Fruit fly (Drosophila melanogaster): ENCODE data around the gene Gs1.
A peak's percentile ranks its signal among the peaks of the same experiment; 100 is the strongest.

The Gs1 gene

DNA sequence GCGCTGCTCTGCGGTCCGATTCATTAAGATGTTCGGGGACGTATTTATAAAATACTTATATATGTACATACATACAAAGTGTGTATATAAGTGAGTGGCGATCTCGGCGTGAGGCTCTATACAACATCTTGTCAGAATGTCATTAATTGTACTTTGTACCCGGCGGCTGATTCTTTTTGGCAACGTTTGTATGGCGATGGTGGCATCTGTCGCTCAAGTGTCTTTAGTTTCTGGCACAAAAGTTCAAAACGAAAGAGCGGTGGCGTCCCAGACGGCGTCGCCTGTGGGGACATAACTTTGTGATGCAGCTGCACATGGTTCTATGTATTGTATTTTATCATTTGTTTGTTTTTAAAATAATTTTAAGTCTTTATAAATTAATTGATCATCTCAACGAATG, 38.9 kb upstream of the Gs1 start (continued):
- TF ChIP-seq PHDP (tag; optimal IDR thresholded peaks at IDR 0.05) (no peak), CG9932 (GFP tag; IDR thresholded peaks at IDR 0.05) (no peak), Med (GFP tag) (peak; percentile 47), gce (GFP tag; IDR thresholded peaks at IDR 0.05) (no peak), Xbp1 (GFP tag; optimal IDR thresholded peaks at IDR 0.05) (no peak), nau (GFP tag; optimal IDR thresholded peaks at IDR 0.05) (peak; percentile 15), pan (optimal IDR thresholded peaks at IDR 0.05) (no peak), pan (GFP tag; optimal IDR thresholded peaks at IDR 0.05 in 1 of 2, IDR thresholded peaks at IDR 0.05 in 1 of 2) (no peak), twi (tag; optimal IDR thresholded peaks at IDR 0.05) (no peak), CoRest (tag; optimal IDR thresholded peaks at IDR 0.05) (no peak), BEAF-32 (GFP tag; optimal IDR thresholded peaks at IDR 0.05) (no peak), Bgb (GFP tag; IDR thresholded peaks at IDR 0.05; ENCODE audit: partially characterized antibody) (no peak), CG4404 (GFP tag; IDR thresholded peaks at IDR 0.05) (no peak), CG6813 (GFP tag; optimal IDR thresholded peaks at IDR 0.05) (no peak), crc (GFP tag; optimal IDR thresholded peaks at IDR 0.05) (no peak), lov (optimal IDR thresholded peaks at IDR 0.05) (no peak), lov (GFP tag; IDR thresholded peaks at IDR 0.05) (no peak), sc (optimal IDR thresholded peaks at IDR 0.05) (no peak), sc (GFP tag; optimal IDR thresholded peaks at IDR 0.05) (no peak), tin (GFP tag; optimal IDR thresholded peaks at IDR 0.05) (no peak), CG10543 (GFP tag; optimal IDR thresholded peaks at IDR 0.05) (peak; percentile 22), CG9817 (tag; optimal IDR thresholded peaks at IDR 0.05) (no peak), CG2199 (GFP tag; IDR thresholded peaks at IDR 0.05) (0 out of 3 replicates have a peak, but pooled peaks have one; percentile 1), shn (GFP tag; optimal IDR thresholded peaks at IDR 0.05) (no peak), CG10274 (GFP tag; optimal IDR thresholded peaks at IDR 0.05) (no peak), fd102C (GFP tag; optimal IDR thresholded peaks at IDR 0.05) (no peak), CG7271 (tag; optimal IDR thresholded peaks at IDR 0.05) (no peak), dm (GFP tag; optimal IDR thresholded peaks at IDR 0.05) (no peak), gfzf (GFP tag; optimal IDR thresholded peaks at IDR 0.05) (no peak), CG2129 (GFP tag; IDR thresholded peaks at IDR 0.05; ENCODE audit: partially characterized antibody) (no peak)

DNA sequence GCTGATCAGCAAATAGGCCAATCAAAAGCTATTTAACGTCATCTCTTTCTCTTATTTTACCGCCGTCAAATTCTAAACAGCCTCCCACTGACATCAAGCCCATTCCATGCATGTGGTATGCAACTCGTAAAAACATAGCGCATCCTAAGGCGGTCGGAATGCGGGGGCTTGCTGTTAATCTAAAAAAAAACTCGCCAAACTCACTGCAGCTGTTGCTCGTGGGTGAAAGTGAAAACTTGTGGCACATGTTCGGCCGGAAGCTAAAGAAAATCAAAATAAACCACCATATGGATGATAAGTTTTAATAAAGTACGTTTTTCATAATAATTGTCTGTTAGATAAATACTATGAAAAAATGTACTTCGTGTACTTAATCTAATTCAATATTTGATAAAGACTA, 37.8 kb upstream of the Gs1 start:
- TF ChIP-seq CG18011 (GFP tag; optimal IDR thresholded peaks at IDR 0.05) (no peak), BtbVII (GFP tag; optimal IDR thresholded peaks at IDR 0.05) (no peak), pfk (GFP tag; optimal IDR thresholded peaks at IDR 0.05) (no peak), CG10366 (GFP tag; IDR thresholded peaks at IDR 0.05) (no peak), cato (GFP tag; optimal IDR thresholded peaks at IDR 0.05; ENCODE audit: borderline replicate concordance) (no peak), CG43689 (GFP tag; IDR thresholded peaks at IDR 0.05) (no peak), Blimp-1 (GFP tag; optimal IDR thresholded peaks at IDR 0.05) (peak; percentile 86), Dfd (GFP tag; optimal IDR thresholded peaks at IDR 0.05) (no peak), hkb (optimal IDR thresholded peaks at IDR 0.05) (no peak), hkb (GFP tag; IDR thresholded peaks at IDR 0.05) (0 out of 2 replicates have a peak, but pooled peaks have one; percentile 8), CG2199 (GFP tag; IDR thresholded peaks at IDR 0.05) (0 out of 3 replicates have a peak, but pooled peaks have one; percentile 21), CG11723 (GFP tag; optimal IDR thresholded peaks at IDR 0.05) (no peak), onecut (GFP tag; IDR thresholded peaks at IDR 0.05) (no peak), Max (GFP tag; optimal IDR thresholded peaks at IDR 0.05) (no peak), CG13775 (GFP tag; optimal IDR thresholded peaks at IDR 0.05) (no peak), tap (tag; optimal IDR thresholded peaks at IDR 0.05) (no peak), Lim3 (GFP tag; IDR thresholded peaks at IDR 0.05) (no peak), CG12942 (GFP tag; optimal IDR thresholded peaks at IDR 0.05) (no peak), Neu2 (GFP tag; optimal IDR thresholded peaks at IDR 0.05; ENCODE audit: borderline replicate concordance) (no peak), CG16863 (GFP tag; optimal IDR thresholded peaks at IDR 0.05) (no peak), ro (GFP tag; IDR thresholded peaks at IDR 0.05) (no peak), bab2 (GFP tag; optimal IDR thresholded peaks at IDR 0.05) (no peak), CG8478 (optimal IDR thresholded peaks at IDR 0.05) (no peak), HLH4C (GFP tag; IDR thresholded peaks at IDR 0.05; ENCODE audit: partially characterized antibody) (no peak), CG3995 (GFP tag; optimal IDR thresholded peaks at IDR 0.05) (no peak)

All from whole organism, embryonic.